Fruit fly (Drosophila melanogaster): ENCODE measurements around the gene CG12539.

DNA sequence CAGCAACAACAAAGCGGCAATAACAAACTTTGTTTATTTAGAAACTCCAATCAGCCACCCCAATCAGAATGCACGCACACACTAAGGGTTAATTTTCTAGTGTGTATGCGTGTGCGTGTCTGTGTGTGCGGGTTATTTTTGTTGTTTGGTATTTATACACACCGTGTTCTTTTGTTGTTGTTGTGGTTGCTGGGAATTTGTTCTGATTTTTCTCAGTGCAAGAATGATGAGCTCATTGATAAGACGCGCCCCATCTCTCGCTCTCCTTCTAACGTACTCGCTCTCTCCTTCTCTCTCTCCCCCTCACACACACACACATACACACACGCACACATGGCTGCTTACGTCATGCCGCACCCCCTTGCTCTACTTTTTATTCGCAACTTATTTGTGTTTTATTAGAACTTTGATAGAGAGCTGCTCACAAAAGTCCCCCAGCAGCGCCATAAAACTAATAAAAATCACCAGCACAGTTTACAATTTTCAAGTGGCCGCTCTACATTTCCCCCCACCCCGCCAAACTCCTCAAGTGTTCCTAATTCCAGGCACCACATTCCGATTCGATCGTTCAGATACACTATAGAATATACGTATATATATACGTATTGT lies 4.7 kb downstream of the CG12539 start:
- TF ChIP-seq cnc (optimal IDR thresholded peaks at IDR 0.05) = no peak
- no peak for TF ChIP-seq toe (GFP tag; optimal IDR thresholded peaks at IDR 0.05)
- TF ChIP-seq CG12768 (GFP tag; optimal IDR thresholded peaks at IDR 0.05) = no peak
- TF ChIP-seq CG7045 (GFP tag; optimal IDR thresholded peaks at IDR 0.05) = no peak
- TF ChIP-seq Mnt (GFP tag; optimal IDR thresholded peaks at IDR 0.05) = peak; percentile 65

Data from whole organism, adult.